Fruit fly (Drosophila melanogaster) whole organism, embryonic: ENCODE data around the gene Zdhhc8.

Experiments
- Ada2b ChIP-seq: fragments of 200-800 bp; sonication (Bioruptor generic); IDR thresholded peaks from 2 replicates; pipeline ENCODE4 v1.3.6; 2022; ENCODE audit warnings: missing biosample characterization, missing genetic modification characterization
- Adf1 ChIP-seq: fragments of 200-800 bp; sonication (Bioruptor generic); IDR thresholded peaks from 2 replicates; pipeline ENCODE4 v1.3.6; 2022; ENCODE audit warnings: missing biosample characterization, missing genetic modification characterization
- CG10147 ChIP-seq: fragments of 200-800 bp; sonication (Bioruptor generic); optimal IDR thresholded peaks from 2 replicates; lab custom pipeline; 2019; ENCODE audit warnings: missing biosample characterization, mild to moderate bottlenecking, missing genetic modification characterization, moderate library complexity
- CG11695 ChIP-seq: fragments of 200-800 bp; sonication (Bioruptor generic); IDR thresholded peaks from 3 replicates; pipeline ENCODE4 v1.3.6; 2022; ENCODE audit warnings: missing biosample characterization, missing genetic modification characterization
- CG12769 ChIP-seq: fragments of 200-800 bp; sonication (Bioruptor generic); optimal IDR thresholded peaks from 2 replicates; lab custom pipeline; 2019; ENCODE audit warnings: missing biosample characterization, mild to moderate bottlenecking, missing genetic modification characterization, moderate library complexity
- CG12942 ChIP-seq: fragments of 200-800 bp; sonication (Bioruptor generic); optimal IDR thresholded peaks from 3 replicates; lab custom pipeline; 2016; ENCODE audit warnings: missing biosample characterization, missing genetic modification characterization
- CG15514 ChIP-seq: fragments of 200-800 bp; sonication (Bioruptor generic); optimal IDR thresholded peaks from 3 replicates; lab custom pipeline; 2017; ENCODE audit warnings: missing biosample characterization, missing genetic modification characterization, mild to moderate bottlenecking, moderate library complexity, missing genetic modification reagents
- CG1792 ChIP-seq: fragments of 200-800 bp; sonication (Bioruptor generic); optimal IDR thresholded peaks from 2 replicates; lab custom pipeline; 2016; ENCODE audit warnings: missing biosample characterization, missing genetic modification characterization
- CG1832 ChIP-seq: fragments of 200-800 bp; sonication (Bioruptor generic); optimal IDR thresholded peaks from 2 replicates; lab custom pipeline; 2017; ENCODE audit warnings: missing biosample characterization, mild to moderate bottlenecking, missing genetic modification characterization, inconsistent platforms
- CG18599 ChIP-seq: fragments of 200-800 bp; sonication (Bioruptor generic); optimal IDR thresholded peaks from 3 replicates; lab custom pipeline; 2017; ENCODE audit warnings: missing biosample characterization, missing genetic modification characterization, mild to moderate bottlenecking, moderate library complexity, missing genetic modification reagents
- CG2875 ChIP-seq: fragments of 200-800 bp; sonication (Bioruptor generic); optimal IDR thresholded peaks from 2 replicates; lab custom pipeline; 2017; ENCODE audit warnings: missing biosample characterization, mild to moderate bottlenecking, missing genetic modification characterization, missing genetic modification reagents
- CG32767 ChIP-seq: fragments of 200-800 bp; sonication (Bioruptor generic); IDR thresholded peaks from 2 replicates; pipeline ENCODE4 v1.3.6; 2022; ENCODE audit warnings: missing biosample characterization, missing genetic modification characterization
- CG3281 ChIP-seq: fragments of 200-800 bp; sonication (Bioruptor generic); optimal IDR thresholded peaks from 3 replicates; lab custom pipeline; 2017; ENCODE audit warnings: missing biosample characterization, mild to moderate bottlenecking, missing genetic modification characterization
- CG42726 ChIP-seq: fragments of 200-800 bp; sonication (Bioruptor generic); IDR thresholded peaks from 2 replicates; pipeline ENCODE4 v1.3.6; 2022; ENCODE audit warnings: missing biosample characterization, missing genetic modification characterization; ENCODE audit not compliant: partially characterized antibody
- CG7357 ChIP-seq: fragments of 200-800 bp; sonication (Bioruptor generic); IDR thresholded peaks from 3 replicates; pipeline ENCODE4 v1.3.6; 2022; ENCODE audit warnings: missing biosample characterization, missing genetic modification characterization
- CG7556 ChIP-seq: fragments of 200-800 bp; sonication (Bioruptor generic); optimal IDR thresholded peaks from 2 replicates; lab custom pipeline; 2017; ENCODE audit warnings: missing biosample characterization, mild to moderate bottlenecking, missing genetic modification characterization
- CG7786 ChIP-seq: fragments of 200-800 bp; sonication (Bioruptor generic); optimal IDR thresholded peaks from 2 replicates; lab custom pipeline; 2016; ENCODE audit warnings: missing biosample characterization, missing genetic modification characterization
- CG9215 ChIP-seq: fragments of 200-800 bp; sonication (Bioruptor generic); IDR thresholded peaks from 2 replicates; pipeline ENCODE4 v1.3.6; 2022; ENCODE audit warnings: missing biosample characterization, missing genetic modification characterization
- CG9727 ChIP-seq: fragments of 200-800 bp; sonication (Bioruptor generic); optimal IDR thresholded peaks from 3 replicates; lab custom pipeline; 2017; ENCODE audit warnings: missing biosample characterization, mild to moderate bottlenecking, missing genetic modification characterization
- Dad ChIP-seq: fragments of 200-800 bp; sonication (Bioruptor generic); optimal IDR thresholded peaks from 3 replicates; lab custom pipeline; 2016; ENCODE audit warnings: missing biosample characterization, missing genetic modification characterization
- Dek ChIP-seq: fragments of 200-800 bp; sonication (Bioruptor generic); optimal IDR thresholded peaks from 3 replicates; lab custom pipeline; 2019; ENCODE audit warnings: missing biosample characterization, mild to moderate bottlenecking, missing genetic modification characterization, moderate library complexity
- Doc2 ChIP-seq: fragments of 200-800 bp; sonication (Bioruptor generic); IDR thresholded peaks from 2 replicates; pipeline ENCODE4 v1.3.6; 2022; ENCODE audit warnings: missing biosample characterization, missing genetic modification characterization
- Doc3 ChIP-seq: fragments of 200-800 bp; sonication (Bioruptor generic); IDR thresholded peaks from 3 replicates; pipeline ENCODE4 v1.3.6; 2022; ENCODE audit warnings: missing biosample characterization, missing genetic modification characterization; ENCODE audit not compliant: partially characterized antibody
- Drgx ChIP-seq: fragments of 200-800 bp; sonication (Bioruptor generic); IDR thresholded peaks from 2 replicates; pipeline ENCODE4 v1.3.6; 2022; ENCODE audit warnings: missing biosample characterization, missing genetic modification characterization
- E2f1 ChIP-seq: fragments of 200-800 bp; sonication (Bioruptor generic); IDR thresholded peaks from 2 replicates; pipeline ENCODE4 v1.3.6; 2022; ENCODE audit warnings: missing biosample characterization, missing genetic modification characterization
- Ets65A ChIP-seq: fragments of 200-800 bp; sonication (Bioruptor generic); peaks from one replicate; lab custom pipeline; 2016; ENCODE audit warnings: missing biosample characterization, missing genetic modification characterization
- Gug ChIP-seq: fragments of 200-800 bp; sonication (Bioruptor generic); IDR thresholded peaks from 4 replicates; pipeline ENCODE4 v1.3.6; 2022; ENCODE audit warnings: missing biosample characterization, missing genetic modification characterization
- Hey ChIP-seq: fragments of 200-800 bp; sonication (Bioruptor generic); optimal IDR thresholded peaks from 3 replicates; lab custom pipeline; 2018; ENCODE audit warnings: missing biosample characterization, mild to moderate bottlenecking, missing genetic modification characterization
- Lpt ChIP-seq: fragments of >200 bp; optimal IDR thresholded peaks from 2 replicates; lab custom pipeline; 2018; ENCODE audit warnings: missing biosample characterization, missing genetic modification characterization
- NK7.1 ChIP-seq: fragments of 200-800 bp; sonication (Bioruptor generic); optimal IDR thresholded peaks from 3 replicates; lab custom pipeline; 2016; ENCODE audit warnings: missing biosample characterization, missing genetic modification characterization
- Optix ChIP-seq: fragments of 200-800 bp; sonication (Bioruptor generic); IDR thresholded peaks from 3 replicates; pipeline ENCODE4 v1.3.6; 2022; ENCODE audit warnings: missing biosample characterization, missing genetic modification characterization
- Side ChIP-seq: fragments of 200-800 bp; sonication (Bioruptor generic); optimal IDR thresholded peaks from 2 replicates; lab custom pipeline; 2016; ENCODE audit warnings: missing biosample characterization, missing genetic modification characterization
- Sox102F ChIP-seq: fragments of 200-800 bp; sonication (Bioruptor generic); optimal IDR thresholded peaks from 2 replicates; lab custom pipeline; 2018; ENCODE audit warnings: missing biosample characterization, mild to moderate bottlenecking, missing genetic modification characterization, moderate library complexity
- Sry-β ChIP-seq: fragments of 200-800 bp; sonication (Bioruptor generic); optimal IDR thresholded peaks from 2 replicates; lab custom pipeline; 2018; ENCODE audit warnings: missing biosample characterization, mild to moderate bottlenecking, missing genetic modification characterization, moderate library complexity
- Stat92E ChIP-seq, 3 experiments: fragments of >200 bp in 2 of 3; fragments of 200-800 bp in 1 of 3; sonication (Bioruptor generic) in 1 of 3; optimal IDR thresholded peaks; 2 replicates each; lab custom pipeline; 2017 to 2019; ENCODE audit warnings: missing biosample characterization in 3 of 3, missing genetic modification characterization in 3 of 3, mild to moderate bottlenecking in 1 of 3, moderate library complexity in 1 of 3
- az2 ChIP-seq: fragments of 200-800 bp; sonication (Bioruptor generic); optimal IDR thresholded peaks from 3 replicates; lab custom pipeline; 2016; ENCODE audit warnings: missing biosample characterization, missing genetic modification characterization
- btn ChIP-seq: fragments of 200-800 bp; sonication (Bioruptor generic); optimal IDR thresholded peaks from 2 replicates; lab custom pipeline; 2016; ENCODE audit warnings: missing biosample characterization, missing genetic modification characterization
- chif ChIP-seq, 2 experiments: fragments of 200-800 bp; sonication (Bioruptor generic); optimal IDR thresholded peaks; 3 replicates each; lab custom pipeline; 2016; ENCODE audit warnings: missing biosample characterization in 2 of 2, missing genetic modification characterization in 2 of 2
- dmrt99B ChIP-seq: fragments of 200-800 bp; sonication (Bioruptor generic); optimal IDR thresholded peaks from 2 replicates; lab custom pipeline; 2018; ENCODE audit warnings: missing biosample characterization, mild to moderate bottlenecking, missing genetic modification characterization, moderate library complexity
- emc ChIP-seq: fragments of 200-800 bp; sonication (Bioruptor generic); optimal IDR thresholded peaks from 2 replicates; lab custom pipeline; 2016; ENCODE audit warnings: missing biosample characterization, missing genetic modification characterization
- ewg ChIP-seq: fragments of 200-800 bp; sonication (Bioruptor generic); optimal IDR thresholded peaks from 3 replicates; lab custom pipeline; 2017; ENCODE audit warnings: mild to moderate bottlenecking, missing biosample characterization, missing genetic modification reagents, missing genetic modification characterization
- ftz-f1 ChIP-seq: fragments of 200-800 bp; sonication (Bioruptor generic); optimal IDR thresholded peaks from 2 replicates; lab custom pipeline; 2016; ENCODE audit warnings: missing biosample characterization, missing genetic modification characterization
- gem ChIP-seq: fragments of 200-800 bp; sonication (Bioruptor generic); optimal IDR thresholded peaks from 2 replicates; lab custom pipeline; 2019; ENCODE audit warnings: missing biosample characterization, mild to moderate bottlenecking, missing genetic modification characterization, moderate library complexity
- hth ChIP-seq: fragments of >200 bp; optimal IDR thresholded peaks from 2 replicates; lab custom pipeline; 2017; ENCODE audit warnings: inconsistent platforms
- nmo ChIP-seq: fragments of 200-800 bp; sonication (Bioruptor generic); optimal IDR thresholded peaks from 2 replicates; lab custom pipeline; 2018; ENCODE audit warnings: missing biosample characterization, mild to moderate bottlenecking, missing genetic modification characterization, moderate library complexity
- pnt ChIP-seq: fragments of 200-800 bp; sonication (Bioruptor generic); optimal IDR thresholded peaks from 3 replicates; lab custom pipeline; 2016; ENCODE audit warnings: missing biosample characterization, missing genetic modification characterization
- ranshi ChIP-seq: fragments of 200-800 bp; sonication (Bioruptor generic); IDR thresholded peaks from 2 replicates; pipeline ENCODE4 v1.3.6; 2022; ENCODE audit warnings: missing biosample characterization, missing genetic modification characterization
- schlank ChIP-seq: fragments of 200-800 bp; sonication (Bioruptor generic); optimal IDR thresholded peaks from 2 replicates; lab custom pipeline; 2018; ENCODE audit warnings: missing biosample characterization, mild to moderate bottlenecking, missing genetic modification characterization
- sisA ChIP-seq: fragments of 200-800 bp; sonication (Bioruptor generic); IDR thresholded peaks from 2 replicates; pipeline ENCODE4 v1.3.6; 2022; ENCODE audit warnings: missing biosample characterization, missing genetic modification characterization
- trem ChIP-seq: fragments of 200-800 bp; optimal IDR thresholded peaks from 3 replicates; lab custom pipeline; 2019; ENCODE audit warnings: missing biosample characterization, mild to moderate bottlenecking, missing genetic modification characterization, moderate library complexity
- zfh1 ChIP-seq: fragments of 200-800 bp; sonication (Bioruptor generic); IDR thresholded peaks from 3 replicates; pipeline ENCODE4 v1.3.6; 2022; ENCODE audit warnings: missing biosample characterization, missing genetic modification characterization

The Zdhhc8 gene

dm6 chrX:9349224-9349623, 6.8 kb downstream of the Zdhhc8 start (continued):
- TF ChIP-seq Gug, result 0 out of 4 replicates have a peak, but pooled peaks have one; percentile 23
- TF ChIP-seq Ets65A (GFP tag; lab: Kevin White, UChicago), result peak; percentile 86
- peak; percentile 76 for TF ChIP-seq dmrt99B (tag; lab: Kevin White, UChicago)
- no peak for TF ChIP-seq schlank (tag; lab: Kevin White, UChicago)
- peak; percentile 27; the same call in 1 of the 2 replicates for TF ChIP-seq CG32767 (GFP tag; lab: Robert Waterston, UW)
- TF ChIP-seq ewg (GFP tag; lab: Kevin White, UChicago), result peak; percentile 29
- no peak for TF ChIP-seq hth (lab: Kevin White, UChicago)
- TF ChIP-seq CG7357 (GFP tag; lab: Robert Waterston, UW), result peak; percentile 31; the same call in 1 of the 3 replicates
- 0 out of 3 replicates have a peak, but pooled peaks have one; percentile 56 for TF ChIP-seq CG11695
- peak; percentile 45 for TF ChIP-seq CG18599 (GFP tag; lab: Kevin White, UChicago)
- no peak for TF ChIP-seq Sry-β
- TF ChIP-seq gem (tag; lab: Kevin White, UChicago), result peak; percentile 79
- TF ChIP-seq CG1832, result no peak
- TF ChIP-seq btn (GFP tag; lab: Kevin White, UChicago), result no peak
- no peak for TF ChIP-seq emc (GFP tag; lab: Kevin White, UChicago)
- TF ChIP-seq E2f1 (GFP tag; lab: Robert Waterston, UW), result peak; percentile 72
- peak; percentile 66 for TF ChIP-seq nmo (GFP tag; lab: Kevin White, UChicago)
- TF ChIP-seq Lpt (GFP tag; lab: Kevin White, UChicago), result no peak
- TF ChIP-seq CG1792 (GFP tag; lab: Kevin White, UChicago), result peak; percentile 22
- TF ChIP-seq NK7.1, result peak; percentile 15
- no peak for TF ChIP-seq Hey (tag; lab: Kevin White, UChicago)
- TF ChIP-seq CG9215 (GFP tag; lab: Robert Waterston, UW), result 0 out of 2 replicates have a peak, but pooled peaks have one; percentile 8
- no peak for TF ChIP-seq Side (GFP tag; lab: Kevin White, UChicago)
- no peak for TF ChIP-seq CG42726
- TF ChIP-seq ranshi (GFP tag; lab: Robert Waterston, UW), result 0 out of 2 replicates have a peak, but pooled peaks have one; percentile 27
- peak; percentile 29 for TF ChIP-seq Dad (GFP tag; lab: Kevin White, UChicago)
- TF ChIP-seq Ada2b (GFP tag; lab: Robert Waterston, UW), result peak; percentile 71
- TF ChIP-seq Doc3, result no peak
- TF ChIP-seq pnt (GFP tag; lab: Kevin White, UChicago), result peak; percentile 19
- TF ChIP-seq Optix (GFP tag; lab: Robert Waterston, UW), result peak; percentile 18; the same call in 1 of the 3 replicates
- TF ChIP-seq Dek, result no peak
- TF ChIP-seq trem (tag; lab: Kevin White, UChicago), result peak; percentile 33
- no peak for TF ChIP-seq Stat92E (GFP tag; optimal IDR thresholded peaks at IDR 0.05; lab: Kevin White, UChicago)
- TF ChIP-seq chif (GFP tag; optimal IDR thresholded peaks at IDR 0.05; lab: Kevin White, UChicago), result peak; percentile 35 to 38
- TF ChIP-seq CG7556 (GFP tag; lab: Kevin White, UChicago), result peak; percentile 35
- peak; percentile 37; the same call in 1 of the 2 replicates for TF ChIP-seq sisA (GFP tag; lab: Robert Waterston, UW)
- peak; percentile 9 for TF ChIP-seq CG10147 (GFP tag; lab: Kevin White, UChicago)
- peak; percentile 34 for TF ChIP-seq CG9727 (GFP tag; lab: Kevin White, UChicago)
- no peak for TF ChIP-seq Doc2 (GFP tag; lab: Robert Waterston, UW)
- peak; percentile 13 for TF ChIP-seq CG7786 (GFP tag; lab: Kevin White, UChicago)
- TF ChIP-seq CG12769 (tag; lab: Kevin White, UChicago), result peak; percentile 64
- TF ChIP-seq CG12942 (GFP tag; lab: Kevin White, UChicago), result peak; percentile 18
- peak; percentile 18 for TF ChIP-seq CG15514 (GFP tag; lab: Kevin White, UChicago)
- TF ChIP-seq Sox102F (GFP tag; lab: Kevin White, UChicago), result peak; percentile 77
- TF ChIP-seq ftz-f1, result no peak
- TF ChIP-seq CG3281 (GFP tag; lab: Kevin White, UChicago), result peak; percentile 45
- peak; percentile 51 for TF ChIP-seq CG2875 (GFP tag; lab: Kevin White, UChicago)
- TF ChIP-seq zfh1 (GFP tag; lab: Robert Waterston, UW), result peak; percentile 52; the same call in 1 of the 3 replicates
- 0 out of 2 replicates have a peak, but pooled peaks have one; percentile 10 for TF ChIP-seq Drgx (GFP tag; lab: Robert Waterston, UW)
- peak; percentile 60 for TF ChIP-seq az2 (GFP tag; lab: Kevin White, UChicago)
- TF ChIP-seq Adf1 (GFP tag; lab: Robert Waterston, UW), result no peak
